Fruit fly (Drosophila melanogaster) whole organism, pupa: Measurements from ENCODE around the gene Rh4.

ENCODE experiments used
- CG12605 ChIP-seq: fragments of 200-800 bp; sonication (Bioruptor generic); IDR thresholded peaks from 2 replicates; pipeline ENCODE4 v1.3.6; 2022; ENCODE audit warnings: missing biosample characterization, missing genetic modification characterization
- CG15710 ChIP-seq: fragments of 200-800 bp; sonication (Bioruptor generic); optimal IDR thresholded peaks from 2 replicates; lab custom pipeline; 2018; ENCODE audit warnings: missing biosample characterization, mild to moderate bottlenecking, missing genetic modification characterization, moderate library complexity
- CG32121 ChIP-seq: fragments of 200-800 bp; sonication (Bioruptor generic); IDR thresholded peaks from 2 replicates; pipeline ENCODE4 v1.3.6; 2022; ENCODE audit warnings: missing biosample characterization, missing genetic modification characterization
- CG8301 ChIP-seq: fragments of 200-800 bp; sonication (Bioruptor generic); optimal IDR thresholded peaks from 2 replicates; lab custom pipeline; 2018; ENCODE audit warnings: missing biosample characterization, mild to moderate bottlenecking, missing genetic modification characterization
- CG9948 ChIP-seq: fragments of 200-800 bp; sonication (Bioruptor generic); optimal IDR thresholded peaks from 2 replicates; lab custom pipeline; 2018; ENCODE audit warnings: missing biosample characterization, mild to moderate bottlenecking, missing genetic modification characterization, moderate library complexity
- D1 ChIP-seq: fragments of 200-800 bp; sonication (Bioruptor generic); optimal IDR thresholded peaks from 2 replicates; lab custom pipeline; 2018; ENCODE audit warnings: missing biosample characterization, mild to moderate bottlenecking, missing genetic modification characterization, moderate library complexity
- EcR ChIP-seq: fragments of 200-800 bp; sonication (Bioruptor generic); optimal IDR thresholded peaks from 3 replicates; lab custom pipeline; 2019; ENCODE audit warnings: missing biosample characterization, missing genetic modification characterization, mild to moderate bottlenecking, moderate library complexity, missing genetic modification reagents
- Ets98B ChIP-seq: fragments of 200-800 bp; sonication (Bioruptor generic); IDR thresholded peaks from 2 replicates; pipeline ENCODE4 v1.3.6; 2022; ENCODE audit warnings: missing biosample characterization, missing genetic modification characterization
- Pif1A ChIP-seq: fragments of 200-800 bp; sonication (Bioruptor generic); optimal IDR thresholded peaks from 3 replicates; lab custom pipeline; 2016; ENCODE audit warnings: missing biosample characterization, missing genetic modification characterization
- Pif1B ChIP-seq: fragments of 200-800 bp; sonication (Bioruptor generic); optimal IDR thresholded peaks from 3 replicates; lab custom pipeline; 2016; ENCODE audit warnings: missing biosample characterization, missing genetic modification characterization
- gl ChIP-seq: fragments of 200-800 bp; sonication (Bioruptor generic); optimal IDR thresholded peaks from 2 replicates; lab custom pipeline; 2018; ENCODE audit warnings: missing biosample characterization, mild to moderate bottlenecking, missing genetic modification characterization
- rn ChIP-seq: fragments of 200-800 bp; sonication (Bioruptor generic); IDR thresholded peaks from 2 replicates; pipeline ENCODE4 v1.3.6; 2022; ENCODE audit warnings: missing biosample characterization, missing genetic modification characterization

DNA sequence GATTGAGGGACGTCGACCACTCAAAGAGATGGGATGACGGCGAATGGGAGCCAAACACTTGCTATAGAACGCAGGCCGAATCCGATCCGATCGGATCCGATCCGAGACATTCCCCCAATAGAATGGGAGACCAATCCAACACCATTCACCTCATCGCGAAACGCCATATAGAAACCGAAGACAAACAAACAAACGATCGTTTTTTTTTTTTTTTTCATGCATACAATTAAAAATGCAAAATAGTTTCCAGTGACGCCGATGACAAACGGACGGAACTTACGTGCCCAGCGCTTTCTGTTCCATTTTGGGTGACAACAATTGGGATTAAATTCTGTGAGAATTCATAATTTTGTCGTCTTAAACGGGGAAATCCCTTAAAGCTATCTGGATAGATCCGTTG is 48.3 kb downstream of the Rh4 start:
- TF ChIP-seq rn (GFP tag; lab: Robert Waterston, UW), result no peak
- TF ChIP-seq Ets98B, result no peak
- no peak for TF ChIP-seq CG15710 (tag; lab: Kevin White, UChicago)
- TF ChIP-seq gl (tag; lab: Kevin White, UChicago), result no peak
- TF ChIP-seq CG8301, result no peak
- TF ChIP-seq Pif1B (GFP tag; lab: Kevin White, UChicago), result no peak
- TF ChIP-seq EcR (GFP tag; lab: Kevin White, UChicago), result no peak
- no peak for TF ChIP-seq CG32121 (GFP tag; lab: Robert Waterston, UW)
- no peak for TF ChIP-seq CG12605 (GFP tag; lab: Robert Waterston, UW)
- TF ChIP-seq CG9948, result no peak
- no peak for TF ChIP-seq D1
- no peak for TF ChIP-seq Pif1A (GFP tag; lab: Kevin White, UChicago)
